Worm (Caenorhabditis elegans): Measurements from ENCODE around the gene tbx-2.

DNA sequence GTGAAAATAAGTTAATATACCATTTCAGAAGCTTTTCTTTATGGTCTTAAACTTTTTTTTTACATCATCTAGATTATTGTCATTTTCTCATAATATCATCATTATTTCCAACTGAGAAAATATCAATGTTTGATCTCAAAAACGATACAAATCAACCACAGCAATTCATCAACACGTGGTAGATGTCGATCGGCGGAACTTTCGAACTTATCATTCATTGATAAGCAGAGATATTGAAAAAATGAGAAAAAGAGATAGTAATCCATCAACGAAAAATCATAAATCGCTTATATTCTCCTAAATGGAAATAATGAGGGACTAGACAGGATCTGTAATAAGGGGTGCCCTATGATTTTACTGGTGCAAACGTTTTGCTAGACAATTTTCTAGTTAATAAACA is 39.4 kb downstream of the tbx-2 start:
- TF ChIP-seq nhr-237 (tag; optimal IDR thresholded peaks at IDR 0.05) (no peak), jun-1 (tag; optimal IDR thresholded peaks at IDR 0.05) (no peak), ztf-4 (tag; optimal IDR thresholded peaks at IDR 0.05) (no peak), lin-35 (GFP tag; optimal IDR thresholded peaks at IDR 0.05) (no peak), zip-4 (GFP tag; optimal IDR thresholded peaks at IDR 0.05) (no peak)
